Worm (Caenorhabditis elegans): ENCODE data around the gene F55A11.11.
A peak's percentile ranks its signal among the peaks of the same experiment; 100 is the strongest.

DNA sequence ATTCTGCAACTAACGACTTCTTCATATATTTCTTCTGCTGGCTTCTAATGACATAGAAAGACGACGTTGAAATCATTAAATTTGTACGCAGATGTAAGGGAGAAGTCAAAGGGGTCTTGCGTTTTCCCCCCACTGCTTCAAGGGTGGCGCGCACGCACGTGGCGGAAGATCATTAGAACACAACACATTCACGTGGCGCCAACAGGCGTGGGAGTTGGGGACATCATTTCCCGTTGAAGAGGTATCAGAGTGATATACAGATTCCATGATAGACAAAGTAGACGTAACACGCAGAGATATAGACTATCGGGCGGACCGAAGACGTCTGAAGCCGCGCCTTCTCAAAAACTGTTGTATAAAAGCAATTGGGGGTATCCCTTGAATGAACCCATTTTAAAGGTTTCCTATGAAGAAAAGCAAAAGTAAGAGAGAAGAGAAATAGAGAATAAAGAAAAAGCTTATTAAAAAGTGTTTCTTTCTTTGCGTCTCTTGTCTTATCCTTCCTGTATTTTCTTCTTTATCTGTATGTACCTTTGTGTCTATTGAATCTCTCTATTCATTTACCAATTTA is 16.4 kb downstream of the F55A11.11 start:
- peak; percentile 11 for TF ChIP-seq gei-8 (GFP tag; optimal IDR thresholded peaks at IDR 0.05)
- no peak for TF ChIP-seq nhr-76 (tag; optimal IDR thresholded peaks at IDR 0.05)
- TF ChIP-seq egl-27 (tag; optimal IDR thresholded peaks at IDR 0.05) = no peak
- no peak for TF ChIP-seq ceh-82 (tag; optimal IDR thresholded peaks at IDR 0.05)
- no peak for TF ChIP-seq fos-1 (tag; optimal IDR thresholded peaks at IDR 0.05)
- no peak for TF ChIP-seq pha-4 (GFP tag; IDR thresholded peaks at IDR 0.05)
- no peak for TF ChIP-seq pha-4 (tag; optimal IDR thresholded peaks at IDR 0.05)
